Worm (Caenorhabditis elegans) whole organism, young adult: ENCODE measurements around the gene Y44A6D.5.

Experiments
- B0261.1 ChIP-seq: sonication (generic microtip); optimal IDR thresholded peaks from 2 replicates; lab custom pipeline; 2016; ENCODE audit warnings: mild to moderate bottlenecking, missing genetic modification characterization, moderate library complexity, missing compliant biosample characterization
- D2030.7 ChIP-seq: fragments of 200-800 bp; sonication (Bioruptor generic); IDR thresholded peaks from 2 replicates; pipeline ENCODE4 v1.3.6; 2022; ENCODE audit warnings: missing genetic modification reagents, missing genetic modification characterization, missing compliant biosample characterization
- F10E7.11 ChIP-seq: sonication (generic microtip); optimal IDR thresholded peaks from 2 replicates; lab custom pipeline; 2017; ENCODE audit warnings: mild to moderate bottlenecking, missing genetic modification characterization, moderate library complexity, missing compliant biosample characterization
- F23B12.7 ChIP-seq: sonication (generic microtip); optimal IDR thresholded peaks from 2 replicates; lab custom pipeline; 2017; ENCODE audit warnings: missing genetic modification characterization, mild to moderate bottlenecking, missing compliant biosample characterization, antibody characterized with exemption, moderate library complexity; ENCODE audit not compliant: insufficient read depth
- F33H1.4 ChIP-seq: fragments of 200-800 bp; sonication (Bioruptor generic); IDR thresholded peaks from 2 replicates; pipeline ENCODE4 v1.3.6; 2022; ENCODE audit warnings: missing genetic modification reagents, missing genetic modification characterization, missing compliant biosample characterization
- F55B11.4 ChIP-seq: sonication (generic microtip); optimal IDR thresholded peaks from 2 replicates; lab custom pipeline; 2016; ENCODE audit warnings: missing compliant biosample characterization, missing genetic modification characterization, borderline replicate concordance; ENCODE audit not compliant: insufficient read depth
- K11D2.4 ChIP-seq: fragments of 200-800 bp; sonication (Bioruptor generic); IDR thresholded peaks from 2 replicates; pipeline ENCODE4 v1.3.6; 2022; ENCODE audit warnings: missing genetic modification reagents, missing genetic modification characterization, missing compliant biosample characterization
- T26A5.8 ChIP-seq: sonication (generic microtip); optimal IDR thresholded peaks from 2 replicates; lab custom pipeline; 2016; ENCODE audit warnings: missing genetic modification characterization, missing compliant biosample characterization
- ZK185.1 ChIP-seq: sonication (generic microtip); optimal IDR thresholded peaks from 2 replicates; lab custom pipeline; 2016; ENCODE audit warnings: mild to moderate bottlenecking, missing genetic modification characterization, missing compliant biosample characterization; ENCODE audit not compliant: poor library complexity, severe bottlenecking
- athp-1 ChIP-seq: sonication (generic microtip); optimal IDR thresholded peaks from 2 replicates; lab custom pipeline; 2017; ENCODE audit warnings: mild to moderate bottlenecking, missing genetic modification characterization, missing compliant biosample characterization
- attf-3 ChIP-seq: fragments of 200-800 bp; sonication (Bioruptor generic); conservative IDR thresholded peaks from 2 replicates; pipeline ENCODE4 v1.3.6; 2022; ENCODE audit warnings: missing genetic modification reagents, missing genetic modification characterization, missing compliant biosample characterization
- cebp-1 ChIP-seq, 2 experiments: fragments of 200-800 bp in 1 of 2; sonication (Bioruptor generic) in 1 of 2; sonication (generic microtip) in 1 of 2; IDR thresholded peaks in 1 of 2; optimal IDR thresholded peaks in 1 of 2; 2 replicates each; pipeline versions ENCODE4 v1.3.6 to Lab custom; 2017 to 2022; ENCODE audit warnings: missing compliant biosample characterization in 2 of 2, missing genetic modification characterization in 2 of 2, mild to moderate bottlenecking in 1 of 2, missing genetic modification reagents in 1 of 2, moderate library complexity in 1 of 2
- ceh-100 ChIP-seq: fragments of 200-800 bp; sonication (Bioruptor generic); IDR thresholded peaks from 2 replicates; pipeline ENCODE4 v1.3.6; 2022; ENCODE audit warnings: missing genetic modification reagents, missing genetic modification characterization, missing compliant biosample characterization
- ceh-27 ChIP-seq: fragments of 200-800 bp; sonication (Bioruptor generic); optimal IDR thresholded peaks from 2 replicates; lab custom pipeline; 2018; ENCODE audit warnings: mild to moderate bottlenecking, missing genetic modification characterization, moderate library complexity, missing compliant biosample characterization
- ceh-58 ChIP-seq: fragments of 200-800 bp; sonication (Bioruptor generic); IDR thresholded peaks from 2 replicates; pipeline ENCODE4 v1.3.6; 2022; ENCODE audit warnings: missing genetic modification characterization, missing compliant biosample characterization
- ceh-91 ChIP-seq: fragments of 200-800 bp; sonication (Bioruptor generic); IDR thresholded peaks from 2 replicates; pipeline ENCODE4 v1.3.6; 2022; ENCODE audit warnings: missing genetic modification reagents, missing genetic modification characterization, missing compliant biosample characterization
- dox-1 ChIP-seq: fragments of 200-800 bp; sonication (Bioruptor generic); IDR thresholded peaks from 2 replicates; pipeline ENCODE4 v1.3.6; 2022; ENCODE audit warnings: missing genetic modification reagents, missing genetic modification characterization, missing compliant biosample characterization
- egrh-3 ChIP-seq: fragments of 200-800 bp; sonication (Bioruptor generic); IDR thresholded peaks from 2 replicates; pipeline ENCODE4 v1.3.6; 2022; ENCODE audit warnings: missing genetic modification reagents, missing genetic modification characterization, missing compliant biosample characterization
- ekl-4 ChIP-seq: fragments of 200-800 bp; sonication (Bioruptor generic); IDR thresholded peaks from 2 replicates; pipeline ENCODE4 v1.3.6; 2022; ENCODE audit warnings: missing genetic modification reagents, missing genetic modification characterization, missing compliant biosample characterization
- hlh-26 ChIP-seq: fragments of 200-800 bp; sonication (Bioruptor generic); conservative IDR thresholded peaks from 2 replicates; pipeline ENCODE4 v1.3.6; 2022; ENCODE audit warnings: missing genetic modification reagents, missing genetic modification characterization, missing compliant biosample characterization
- hmg-1.2 ChIP-seq: fragments of 200-800 bp; sonication (Bioruptor generic); IDR thresholded peaks from 2 replicates; pipeline ENCODE4 v1.3.6; 2022; ENCODE audit warnings: missing genetic modification reagents, missing genetic modification characterization, missing compliant biosample characterization
- madf-3 ChIP-seq: fragments of 200-800 bp; sonication (Bioruptor generic); IDR thresholded peaks from 2 replicates; pipeline ENCODE4 v1.3.6; 2022; ENCODE audit warnings: missing genetic modification reagents, missing genetic modification characterization, missing compliant biosample characterization
- madf-6 ChIP-seq: fragments of 200-800 bp; sonication (Bioruptor generic); IDR thresholded peaks from 2 replicates; pipeline ENCODE4 v1.3.6; 2022; ENCODE audit warnings: missing genetic modification reagents, missing genetic modification characterization, missing compliant biosample characterization
- mcd-1 ChIP-seq: fragments of 200-800 bp; sonication (Bioruptor generic); IDR thresholded peaks from 2 replicates; pipeline ENCODE4 v1.3.6; 2022; ENCODE audit warnings: missing genetic modification reagents, missing genetic modification characterization, missing compliant biosample characterization
- mel-28 ChIP-seq: sonication (generic microtip); optimal IDR thresholded peaks from 2 replicates; lab custom pipeline; 2016; ENCODE audit warnings: borderline replicate concordance, mild to moderate bottlenecking, missing genetic modification characterization, missing compliant biosample characterization
- mes-4 ChIP-seq: sonication (generic microtip); optimal IDR thresholded peaks from 2 replicates; lab custom pipeline; 2016; ENCODE audit warnings: missing genotype, missing genetic modification characterization, missing compliant biosample characterization
- mxl-1 ChIP-seq: sonication (generic microtip); optimal IDR thresholded peaks from 2 replicates; lab custom pipeline; 2016; ENCODE audit warnings: missing genetic modification characterization, missing compliant biosample characterization
- pbrm-1 ChIP-seq: fragments of 200-800 bp; sonication (Bioruptor generic); IDR thresholded peaks from 2 replicates; pipeline ENCODE4 v1.3.6; 2022; ENCODE audit warnings: missing genetic modification reagents, missing genetic modification characterization, missing compliant biosample characterization
- pha-4 ChIP-seq: fragments of 150-350 bp; sonication (generic microtip); optimal IDR thresholded peaks from 2 replicates; lab custom pipeline; 2014; ENCODE audit warnings: missing biosample characterization, missing genetic modification reagents, missing genetic modification characterization
- rcor-1 ChIP-seq: fragments of 200-800 bp; sonication (Bioruptor generic); IDR thresholded peaks from 2 replicates; pipeline ENCODE4 v1.3.6; 2022; ENCODE audit warnings: missing genetic modification reagents, missing genetic modification characterization, missing compliant biosample characterization
- rpc-1 ChIP-seq, 2 experiments: fragments of 150-350 bp in 1 of 2; sonication (generic microtip) in 1 of 2; optimal IDR thresholded peaks; 2 replicates each; lab custom pipeline; 2014 to 2018; ENCODE audit warnings: missing biosample characterization in 1 of 2, missing genetic modification characterization in 1 of 2, missing genetic modification reagents in 1 of 2, missing genotype in 1 of 2
- sea-2 ChIP-seq: fragments of 200-800 bp; sonication (Bioruptor generic); IDR thresholded peaks from 2 replicates; pipeline ENCODE4 v1.3.6; 2022; ENCODE audit warnings: missing genetic modification characterization, missing compliant biosample characterization
- snpc-3.4 ChIP-seq: sonication (generic microtip); optimal IDR thresholded peaks from 2 replicates; lab custom pipeline; 2017; ENCODE audit warnings: missing genetic modification characterization, mild to moderate bottlenecking, missing compliant biosample characterization, antibody characterized with exemption, moderate library complexity, missing genotype, missing genetic modification reagents
- tbp1 ChIP-seq: fragments of 200-800 bp; sonication (Bioruptor generic); optimal IDR thresholded peaks from 2 replicates; lab custom pipeline; 2018; ENCODE audit warnings: mild to moderate bottlenecking, missing genetic modification characterization, missing compliant biosample characterization
- tlf-1 ChIP-seq: fragments of 200-800 bp; sonication (Bioruptor generic); optimal IDR thresholded peaks from 2 replicates; lab custom pipeline; 2018; ENCODE audit warnings: mild to moderate bottlenecking, missing genetic modification characterization, missing compliant biosample characterization
- unc-130 ChIP-seq: sonication (generic microtip); optimal IDR thresholded peaks from 2 replicates; lab custom pipeline; 2016; ENCODE audit warnings: missing genetic modification reagents, missing genetic modification characterization, missing compliant biosample characterization
- xnd-1 ChIP-seq: sonication (generic microtip); optimal IDR thresholded peaks from 2 replicates; lab custom pipeline; 2016; ENCODE audit warnings: missing genotype, missing genetic modification reagents, missing genetic modification characterization, missing compliant biosample characterization

The Y44A6D.5 gene

ce11 chrV:20845524-20846208 lies 42.9 kb upstream of the Y44A6D.5 start, which contains the start of the genes F31D4.2 and fkb-6 (continued):
- TF ChIP-seq ceh-27 (GFP tag; lab: Kevin White, UChicago) (peak; percentile 63), F55B11.4 (tag; lab: Kevin White, UChicago) (no peak), hlh-26 (GFP tag; lab: Robert Waterston, UW) (no peak), dox-1 (GFP tag; lab: Robert Waterston, UW) (peak; percentile 66), pha-4 (tag; lab: Kevin White, UChicago) (no peak), K11D2.4 (GFP tag; lab: Robert Waterston, UW) (peak; percentile 62), B0261.1 (no peak), sea-2 (GFP tag; lab: Robert Waterston, UW) (no peak), attf-3 (GFP tag; lab: Robert Waterston, UW) (0 out of 2 replicates have a peak, but pooled peaks have one; percentile 44), pbrm-1 (GFP tag; lab: Robert Waterston, UW) (peak; percentile 66; the same call in 1 of the 2 replicates), tbp1 (GFP tag; lab: Kevin White, UChicago) (peak; percentile 58), ceh-58 (GFP tag; lab: Robert Waterston, UW) (no peak), madf-6 (GFP tag; lab: Robert Waterston, UW) (peak; percentile 72), tlf-1 (GFP tag; lab: Kevin White, UChicago) (peak; percentile 20), ceh-91 (GFP tag; lab: Robert Waterston, UW) (peak; percentile 46; the same call in 1 of the 2 replicates), cebp-1 (GFP tag; IDR thresholded peaks at IDR 0.05; lab: Robert Waterston, UW) (no peak), cebp-1 (tag; optimal IDR thresholded peaks at IDR 0.05; lab: Kevin White, UChicago) (peak; percentile 59), rpc-1 (optimal IDR thresholded peaks at IDR 0.05; lab: Kevin White, UChicago) (peak; percentile 30), rpc-1 (tag; optimal IDR thresholded peaks at IDR 0.05; lab: Kevin White, UChicago) (no peak), madf-3 (0 out of 2 replicates have a peak, but pooled peaks have one; percentile 25), ceh-100 (GFP tag; lab: Robert Waterston, UW) (peak; percentile 50; the same call in 1 of the 2 replicates), F10E7.11 (tag; lab: Kevin White, UChicago) (no peak), xnd-1 (tag; lab: Kevin White, UChicago) (no peak), D2030.7 (peak; percentile 89), athp-1 (tag; lab: Kevin White, UChicago) (peak; percentile 26), snpc-3.4 (tag; lab: Kevin White, UChicago) (peak; percentile 49), mcd-1 (peak; percentile 70), T26A5.8 (no peak), mel-28 (tag; lab: Kevin White, UChicago) (no peak), unc-130 (GFP tag; lab: Kevin White, UChicago) (no peak), ZK185.1 (tag; lab: Kevin White, UChicago) (peak; percentile 45), hmg-1.2 (peak; percentile 50), F33H1.4 (GFP tag; lab: Robert Waterston, UW) (0 out of 2 replicates have a peak, but pooled peaks have one; percentile 7), rcor-1 (GFP tag; lab: Robert Waterston, UW) (peak; percentile 79), egrh-3 (GFP tag; lab: Robert Waterston, UW) (0 out of 2 replicates have a peak, but pooled peaks have one; percentile 4), mes-4 (tag; lab: Kevin White, UChicago) (no peak), mxl-1 (no peak), ekl-4 (GFP tag; lab: Robert Waterston, UW) (peak; percentile 53; the same call in 1 of the 2 replicates), F23B12.7 (peak; percentile 17)
